Worm (Caenorhabditis elegans) whole organism, L4/young adult: ENCODE data around the gene srw-53.

Experiments
- W03F9.2 ChIP-seq: fragments of 150-350 bp; optimal IDR thresholded peaks from 2 replicates; lab custom pipeline; 2014; ENCODE audit warnings: missing biosample characterization, missing genetic modification characterization
- dao-5 ChIP-seq: sonication (generic microtip); optimal IDR thresholded peaks from 2 replicates; lab custom pipeline; 2016; ENCODE audit warnings: missing genotype, missing genetic modification characterization, moderate library complexity, missing compliant biosample characterization
- him-1 ChIP-seq: sonication (generic microtip); optimal IDR thresholded peaks from 2 replicates; lab custom pipeline; 2016; ENCODE audit warnings: missing genotype, missing genetic modification reagents, missing genetic modification characterization, missing compliant biosample characterization

- no peak for TF ChIP-seq him-1 (tag; lab: Kevin White, UChicago)
- no peak for TF ChIP-seq dao-5 (tag; lab: Kevin White, UChicago)
- no peak for TF ChIP-seq W03F9.2 (tag; lab: Kevin White, UChicago)
Measured at ce11 chrV:15974836-15975235, 31.6 kb downstream of the srw-53 start, which contains the start of gene sru-22.
